Worm (Caenorhabditis elegans) whole organism, mixed stage, embryonic: ENCODE results near the gene C15C8.4.

Experiments used
- M03D4.4 ChIP-seq: sonication (generic microtip); optimal IDR thresholded peaks from 2 replicates; lab custom pipeline; 2017; ENCODE audit warnings: mild to moderate bottlenecking, missing genetic modification characterization, missing compliant biosample characterization
- bed-3 ChIP-seq: fragments of 200-800 bp; sonication (Bioruptor generic); optimal IDR thresholded peaks from 3 replicates; lab custom pipeline; 2018; ENCODE audit warnings: mild to moderate bottlenecking, missing genetic modification characterization, moderate library complexity, missing compliant biosample characterization
- blmp-1 ChIP-seq: fragments of 150-350 bp; optimal IDR thresholded peaks from 2 replicates; lab custom pipeline; 2014; ENCODE audit warnings: missing biosample characterization, missing genetic modification characterization
- ceh-39 ChIP-seq: fragments of 150-350 bp; optimal IDR thresholded peaks from 2 replicates; lab custom pipeline; 2014; ENCODE audit warnings: missing biosample characterization, missing genetic modification characterization
- ceh-43 ChIP-seq: fragments of 200-800 bp; sonication (Bioruptor generic); optimal IDR thresholded peaks from 2 replicates; lab custom pipeline; 2018; ENCODE audit warnings: mild to moderate bottlenecking, missing genetic modification characterization, moderate library complexity, missing compliant biosample characterization
- ceh-83 ChIP-seq: fragments of 200-800 bp; sonication (Bioruptor generic); optimal IDR thresholded peaks from 2 replicates; lab custom pipeline; 2018; ENCODE audit warnings: mild to moderate bottlenecking, missing genetic modification characterization, missing compliant biosample characterization
- ces-1 ChIP-seq: fragments of 150-350 bp; optimal IDR thresholded peaks from 2 replicates; lab custom pipeline; 2014; ENCODE audit warnings: missing biosample characterization, missing genetic modification reagents, missing genetic modification characterization
- drap-1 ChIP-seq: fragments of 200-800 bp; sonication (Bioruptor generic); optimal IDR thresholded peaks from 3 replicates; lab custom pipeline; 2018; ENCODE audit warnings: mild to moderate bottlenecking, missing genetic modification characterization, missing compliant biosample characterization
- elt-1 ChIP-seq: sonication (generic microtip); optimal IDR thresholded peaks from 2 replicates; lab custom pipeline; 2017; ENCODE audit warnings: missing genetic modification characterization, mild to moderate bottlenecking, missing compliant biosample characterization, antibody characterized with exemption, moderate library complexity, borderline replicate concordance; ENCODE audit not compliant: insufficient read depth
- elt-3 ChIP-seq: fragments of 150-350 bp; optimal IDR thresholded peaks from 2 replicates; lab custom pipeline; 2014; ENCODE audit warnings: missing biosample characterization, missing genetic modification characterization
- ham-2 ChIP-seq: fragments of 200-800 bp; sonication (Bioruptor generic); optimal IDR thresholded peaks from 2 replicates; lab custom pipeline; 2018; ENCODE audit warnings: mild to moderate bottlenecking, missing genetic modification characterization, missing compliant biosample characterization
- hlh-1 ChIP-seq: fragments of 150-350 bp; optimal IDR thresholded peaks from 2 replicates; lab custom pipeline; 2014; ENCODE audit warnings: missing biosample characterization, missing genetic modification reagents, missing genetic modification characterization
- lin-32 ChIP-seq: fragments of 200-800 bp; sonication (Bioruptor generic); optimal IDR thresholded peaks from 2 replicates; lab custom pipeline; 2018; ENCODE audit warnings: mild to moderate bottlenecking, missing genetic modification characterization, missing compliant biosample characterization
- lsy-2 ChIP-seq: fragments of 150-350 bp; optimal IDR thresholded peaks from 2 replicates; lab custom pipeline; 2014; ENCODE audit warnings: missing biosample characterization, missing genetic modification characterization
- mab-5 ChIP-seq: fragments of 150-350 bp; optimal IDR thresholded peaks from 2 replicates; lab custom pipeline; 2014; ENCODE audit warnings: missing biosample characterization, missing genetic modification characterization
- mep-1 ChIP-seq: fragments of 150-350 bp; optimal IDR thresholded peaks from 2 replicates; lab custom pipeline; 2017; ENCODE audit warnings: missing biosample characterization, missing genetic modification reagents, missing genetic modification characterization, inconsistent platforms
- nhr-12 ChIP-seq: fragments of 150-350 bp; optimal IDR thresholded peaks from 2 replicates; lab custom pipeline; 2014; ENCODE audit warnings: missing biosample characterization, missing genetic modification characterization
- nhr-2 ChIP-seq: fragments of 150-350 bp; optimal IDR thresholded peaks from 2 replicates; lab custom pipeline; 2014; ENCODE audit warnings: missing biosample characterization, missing genetic modification characterization
- nhr-237 ChIP-seq: fragments of 150-350 bp; optimal IDR thresholded peaks from 2 replicates; lab custom pipeline; 2014; ENCODE audit warnings: missing biosample characterization, missing genetic modification characterization
- nhr-28 ChIP-seq: fragments of 150-350 bp; optimal IDR thresholded peaks from 2 replicates; lab custom pipeline; 2014; ENCODE audit warnings: missing biosample characterization, missing genetic modification characterization
- nhr-76 ChIP-seq: sonication (generic microtip); optimal IDR thresholded peaks from 2 replicates; lab custom pipeline; 2017; ENCODE audit warnings: missing biosample characterization, missing genetic modification characterization
- sem-2 ChIP-seq: fragments of 200-800 bp; sonication (Bioruptor generic); optimal IDR thresholded peaks from 2 replicates; lab custom pipeline; 2018; ENCODE audit warnings: mild to moderate bottlenecking, missing genetic modification characterization, missing compliant biosample characterization
- snpc-4 ChIP-seq: fragments of 150-350 bp; optimal IDR thresholded peaks from 2 replicates; lab custom pipeline; 2014; ENCODE audit warnings: missing biosample characterization, missing genetic modification characterization
- sptf-1 ChIP-seq: sonication (generic microtip); optimal IDR thresholded peaks from 2 replicates; lab custom pipeline; 2017; ENCODE audit warnings: mild to moderate bottlenecking, missing genetic modification characterization, moderate library complexity, missing compliant biosample characterization
- unc-120 ChIP-seq: sonication (generic microtip); optimal IDR thresholded peaks from 2 replicates; lab custom pipeline; 2017; ENCODE audit warnings: missing genetic modification characterization, missing compliant biosample characterization; ENCODE audit not compliant: poor library complexity, severe bottlenecking
- unc-39 ChIP-seq: fragments of 150-350 bp; optimal IDR thresholded peaks from 2 replicates; lab custom pipeline; 2014; ENCODE audit warnings: missing biosample characterization, missing genetic modification characterization
- zip-8 ChIP-seq: fragments of 150-350 bp; optimal IDR thresholded peaks from 2 replicates; lab custom pipeline; 2014; ENCODE audit warnings: missing biosample characterization, missing genetic modification characterization

Gene C15C8.4

DNA sequence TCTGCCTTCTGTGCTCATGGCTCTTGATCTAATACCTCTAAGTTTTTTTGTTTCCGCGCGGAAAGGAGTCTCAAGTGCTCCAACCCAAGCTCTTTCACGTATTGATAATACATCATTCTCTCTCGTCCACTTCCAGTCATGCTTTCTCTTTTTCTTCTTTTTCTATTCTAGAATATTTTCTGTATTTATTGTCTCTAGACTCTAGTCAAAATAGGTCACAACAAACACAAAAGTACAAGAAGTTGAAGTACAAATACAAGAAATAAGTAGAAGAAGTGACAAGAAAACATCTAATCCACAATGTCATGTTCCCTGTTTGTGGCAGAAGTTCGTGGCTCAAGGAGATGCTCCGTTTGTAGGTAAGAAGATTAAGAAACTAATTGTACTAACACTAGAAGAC, 26.0 kb upstream of the C15C8.4 start, which contains the start of gene ZC455.1:
ZC455.1 (plus strand) TSS at position 301 of the 400 bp plus-strand sequence.
- no peak for TF ChIP-seq hlh-1
- no peak for TF ChIP-seq elt-3
- no peak for TF ChIP-seq snpc-4 (tag; lab: Kevin White, UChicago)
- no peak for TF ChIP-seq mab-5 (tag; lab: Kevin White, UChicago)
- TF ChIP-seq mep-1 (tag; lab: Kevin White, UChicago) = no peak
- no peak for TF ChIP-seq ceh-83 (GFP tag; lab: Kevin White, UChicago)
- no peak for TF ChIP-seq lsy-2 (tag; lab: Kevin White, UChicago)
- TF ChIP-seq ceh-43 = no peak
- no peak for TF ChIP-seq blmp-1 (tag; lab: Kevin White, UChicago)
- TF ChIP-seq nhr-76 = no peak
- no peak for TF ChIP-seq nhr-28 (tag; lab: Kevin White, UChicago)
- TF ChIP-seq zip-8 = no peak
- TF ChIP-seq nhr-2 = no peak
- TF ChIP-seq unc-120 (tag; lab: Kevin White, UChicago) = no peak
- no peak for TF ChIP-seq ces-1 (GFP tag; lab: Kevin White, UChicago)
- TF ChIP-seq sem-2 (GFP tag; lab: Kevin White, UChicago) = no peak
- no peak for TF ChIP-seq ceh-39 (tag; lab: Kevin White, UChicago)
- TF ChIP-seq lin-32 (GFP tag; lab: Kevin White, UChicago) = no peak
- no peak for TF ChIP-seq ham-2

ce11 chrV:12768946-12769345, 21.7 kb upstream of the C15C8.4 start, which contains the start of gene srt-43:
srt-43 (plus strand) TSS chrV:12769246.
- TF ChIP-seq snpc-4 (tag; lab: Kevin White, UChicago) = no peak

DNA sequence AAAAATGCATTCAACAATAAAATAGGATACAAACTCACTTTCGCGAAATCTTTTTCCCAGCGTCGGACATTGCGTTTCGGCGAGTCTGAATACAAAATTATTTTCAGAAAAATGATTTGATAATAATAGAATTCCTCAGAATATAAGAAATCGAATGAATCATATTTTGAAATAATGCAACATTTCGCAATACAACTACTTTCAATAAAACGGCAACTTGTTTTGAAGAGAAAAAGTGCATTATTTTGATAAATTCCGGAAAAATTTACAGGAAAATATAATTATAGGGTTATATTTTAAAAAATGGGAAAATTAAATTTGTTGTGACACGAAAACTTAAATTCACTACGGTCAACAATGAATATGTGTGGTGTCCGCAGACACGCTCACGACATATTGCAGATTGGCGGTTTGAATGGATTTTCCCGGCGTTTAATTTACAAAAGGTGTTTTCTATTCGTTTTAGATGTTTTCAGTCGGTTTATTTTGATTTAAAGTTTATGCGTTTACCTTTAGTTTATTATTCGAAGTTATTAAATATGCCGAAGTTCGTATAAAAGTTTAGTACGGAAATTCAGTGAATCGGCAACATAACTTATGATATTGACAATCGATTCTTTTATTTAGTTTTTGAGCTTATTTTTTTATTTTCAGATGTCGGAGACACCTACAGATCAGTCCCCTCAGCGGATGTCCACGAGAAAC, 16.2 kb upstream of the C15C8.4 start, which contains the start of the genes abcf-1 and scc-3:
abcf-1 (minus strand) TSS at position 85 of the 705 bp plus-strand sequence.
scc-3 (plus strand) TSS at position 655 of the 705 bp plus-strand sequence.
- no peak for TF ChIP-seq lin-32 (GFP tag; lab: Kevin White, UChicago)
- no peak for TF ChIP-seq snpc-4 (tag; lab: Kevin White, UChicago)
- TF ChIP-seq bed-3 = no peak
- TF ChIP-seq sptf-1 (tag; lab: Kevin White, UChicago) = no peak
- TF ChIP-seq sem-2 (GFP tag; lab: Kevin White, UChicago) = no peak
- TF ChIP-seq lsy-2 (tag; lab: Kevin White, UChicago) = peak; percentile 93
- no peak for TF ChIP-seq ceh-43

DNA sequence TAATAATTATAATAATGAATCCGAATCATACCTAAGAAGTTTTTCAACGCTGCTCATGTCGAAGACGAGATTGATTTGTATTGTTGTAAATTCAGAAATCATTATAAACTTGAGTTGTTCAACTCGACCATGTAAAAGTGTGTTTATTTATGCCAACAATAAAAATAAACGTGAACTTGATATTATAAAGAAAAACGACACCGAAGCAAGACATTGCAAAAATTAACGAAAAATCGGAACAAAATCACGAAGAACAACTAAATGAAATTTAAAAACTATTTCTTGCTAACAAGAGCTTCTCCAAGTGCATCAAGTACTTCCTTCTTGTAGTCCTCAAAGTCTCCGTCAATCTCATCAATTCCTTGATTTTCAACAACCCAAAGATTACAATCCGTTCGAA, 13.7 kb upstream of the C15C8.4 start, which contains the start of gene F18E2.15:
F18E2.15 (minus strand) TSS at position 101 of the 400 bp plus-strand sequence.
- TF ChIP-seq snpc-4 (tag; lab: Kevin White, UChicago) (no peak), elt-1 (tag; lab: Kevin White, UChicago) (no peak), nhr-28 (tag; lab: Kevin White, UChicago) (no peak), drap-1 (GFP tag; lab: Kevin White, UChicago) (no peak), hlh-1 (no peak), nhr-237 (tag; lab: Kevin White, UChicago) (no peak), zip-8 (no peak)

DNA sequence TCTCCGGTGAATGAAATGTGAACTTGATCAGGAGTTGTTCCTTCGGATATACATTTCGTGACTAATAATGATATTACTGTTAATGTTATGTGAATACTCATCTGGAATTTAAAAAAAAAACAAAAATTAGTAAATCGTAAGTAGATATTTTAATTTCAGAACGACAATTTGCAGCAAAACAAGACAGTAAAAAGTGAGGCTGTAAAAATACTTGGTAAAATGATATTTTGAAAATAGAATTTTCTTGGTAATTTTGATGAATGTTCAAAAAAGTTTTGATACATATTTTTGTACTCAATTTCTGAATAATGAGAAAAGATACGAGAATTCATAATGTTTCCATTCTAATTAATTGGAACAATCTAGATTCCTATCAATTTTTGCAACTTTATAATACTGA, 12.4 kb upstream of the C15C8.4 start, which contains the start of gene papl-1:
papl-1 (minus strand) TSS at position 101 of the 400 bp plus-strand sequence.
- TF ChIP-seq lsy-2 (tag; lab: Kevin White, UChicago) (no peak), ces-1 (GFP tag; lab: Kevin White, UChicago) (no peak)

- TF ChIP-seq elt-3 (no peak), mab-5 (tag; lab: Kevin White, UChicago) (no peak), lin-32 (GFP tag; lab: Kevin White, UChicago) (no peak), M03D4.4 (tag; lab: Kevin White, UChicago) (no peak), hlh-1 (no peak), ham-2 (no peak), snpc-4 (tag; lab: Kevin White, UChicago) (no peak), ceh-43 (no peak), bed-3 (no peak)
Measured at ce11 chrV:12754839-12755238, 7.6 kb upstream of the C15C8.4 start, which contains the start of gene gpa-13. gpa-13 (minus strand) TSS chrV:12754939.

DNA sequence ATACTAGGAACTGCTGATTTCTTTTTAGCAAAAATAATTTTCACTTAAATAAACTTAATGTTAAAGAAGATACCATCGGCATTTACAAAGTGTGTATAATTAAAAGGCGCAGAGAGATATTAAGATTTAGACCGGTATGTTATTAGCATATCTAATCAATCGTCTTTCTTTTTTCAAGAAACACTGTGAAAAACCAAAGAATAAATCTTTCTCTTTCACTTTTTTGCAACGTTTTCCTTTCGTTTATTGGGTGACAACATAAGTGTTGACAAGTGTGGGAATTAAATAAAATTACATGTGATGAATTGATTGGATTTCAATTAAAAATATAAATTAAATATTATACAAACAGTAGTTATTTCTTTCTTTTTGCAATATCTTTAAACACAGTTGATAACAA, 5.1 kb upstream of the C15C8.4 start, which contains the start of gene C15C8.8:
C15C8.8 (minus strand) TSS at position 101 of the 400 bp plus-strand sequence.
- TF ChIP-seq nhr-2 (no peak), unc-39 (tag; lab: Kevin White, UChicago) (no peak), mep-1 (tag; lab: Kevin White, UChicago) (no peak), sem-2 (GFP tag; lab: Kevin White, UChicago) (no peak), nhr-12 (no peak), nhr-28 (tag; lab: Kevin White, UChicago) (no peak), ceh-39 (tag; lab: Kevin White, UChicago) (no peak), lin-32 (GFP tag; lab: Kevin White, UChicago) (no peak), unc-120 (tag; lab: Kevin White, UChicago) (no peak), blmp-1 (tag; lab: Kevin White, UChicago) (no peak), hlh-1 (no peak)
